Fruit fly (Drosophila melanogaster) whole organism, wandering third instar larva: Measurements from ENCODE around the gene Gr2a.

Experiments
- Abd-B ChIP-seq: fragments of >200 bp; optimal IDR thresholded peaks from 2 replicates; lab custom pipeline; 2017; ENCODE audit warnings: missing biosample characterization, missing genetic modification characterization
- Dfd ChIP-seq: fragments of >200 bp; optimal IDR thresholded peaks from 2 replicates; lab custom pipeline; 2017; ENCODE audit warnings: missing biosample characterization, missing genetic modification characterization
- HLH106 ChIP-seq: fragments of 200-800 bp; optimal IDR thresholded peaks from 3 replicates; lab custom pipeline; 2019; ENCODE audit warnings: missing biosample characterization, mild to moderate bottlenecking, missing genetic modification characterization, moderate library complexity
- Mio ChIP-seq: sonication (Bioruptor generic); optimal IDR thresholded peaks from 2 replicates; lab custom pipeline; 2016; ENCODE audit warnings: missing biosample characterization, missing genetic modification characterization
- Sp1 ChIP-seq: fragments of 200-800 bp; sonication (Bioruptor generic); optimal IDR thresholded peaks from 3 replicates; lab custom pipeline; 2019; ENCODE audit warnings: missing biosample characterization, mild to moderate bottlenecking, missing genetic modification characterization, moderate library complexity
- dl ChIP-seq, 2 experiments: fragments of 175-275, 200-275 bp in 1 of 2; fragments of 200-275 bp in 1 of 2; sonication (Bioruptor generic); optimal IDR thresholded peaks; lab custom pipeline; 2018; ENCODE audit warnings: mild to moderate bottlenecking in 2 of 2, missing biosample characterization in 2 of 2, missing genetic modification characterization in 2 of 2, moderate library complexity in 2 of 2; ENCODE audit not compliant: partially characterized antibody in 2 of 2, insufficient read depth in 1 of 2
- dsf ChIP-seq: sonication (Bioruptor generic); optimal IDR thresholded peaks from 2 replicates; lab custom pipeline; 2016; ENCODE audit warnings: missing biosample characterization, missing genetic modification characterization, borderline replicate concordance
- fru ChIP-seq: fragments of 200-800 bp; sonication (Bioruptor generic); optimal IDR thresholded peaks from 3 replicates; lab custom pipeline; 2016; ENCODE audit warnings: missing biosample characterization, mild to moderate bottlenecking, missing genetic modification characterization
- psq ChIP-seq: fragments of 200-800 bp; sonication (Bioruptor generic); optimal IDR thresholded peaks from 3 replicates; lab custom pipeline; 2017; ENCODE audit warnings: missing biosample characterization, mild to moderate bottlenecking, missing genetic modification characterization, moderate library complexity
- sv ChIP-seq: fragments of 200-800 bp; sonication (Bioruptor generic); optimal IDR thresholded peaks from 3 replicates; lab custom pipeline; 2016; ENCODE audit warnings: missing biosample characterization, missing genetic modification characterization

- TF ChIP-seq dl (GFP tag; optimal IDR thresholded peaks at IDR 0.05; lab: Kevin White, UChicago; ENCODE audit: insufficient read depth in 1 of 2, partially characterized antibody in 2 of 2) (no peak), Sp1 (GFP tag; lab: Kevin White, UChicago) (no peak), Dfd (GFP tag; lab: Kevin White, UChicago) (no peak), Mio (no peak), fru (peak; percentile 37), dsf (GFP tag; lab: Kevin White, UChicago) (no peak), HLH106 (tag; lab: Kevin White, UChicago) (peak; percentile 4), Abd-B (GFP tag; lab: Kevin White, UChicago) (no peak), sv (GFP tag; lab: Kevin White, UChicago) (no peak), psq (GFP tag; lab: Kevin White, UChicago) (peak; percentile 44)
Observed at dm6 chrX:1465707-1466504, 13.7 kb downstream of the Gr2a start, which contains the start of the genes O-fut2 and CG14777.
